Worm (Caenorhabditis elegans): Measurements from ENCODE around the gene T06D8.2.

ce11 chrII:11192488-11192887 lies 34.0 kb upstream of the T06D8.2 start:
- TF ChIP-seq flt-1 (GFP tag; IDR thresholded peaks at IDR 0.05): no peak
- no peak for TF ChIP-seq cog-1 (tag; optimal IDR thresholded peaks at IDR 0.05)
